Fruit fly (Drosophila melanogaster) whole organism, prepupa: ENCODE results near the gene PGRP-LE.

Experiments used
- CG11902 ChIP-seq: fragments of 200-800 bp; sonication (Bioruptor generic); optimal IDR thresholded peaks from 3 replicates; lab custom pipeline; 2016; ENCODE audit warnings: missing biosample characterization, missing genetic modification characterization
- CG6854 ChIP-seq: fragments of 200-800 bp; sonication (Bioruptor generic); optimal IDR thresholded peaks from 2 replicates; lab custom pipeline; 2017; ENCODE audit warnings: missing biosample characterization, mild to moderate bottlenecking, missing genetic modification characterization
- CG7368 ChIP-seq: fragments of 200-800 bp; sonication (Bioruptor generic); optimal IDR thresholded peaks from 3 replicates; lab custom pipeline; 2016; ENCODE audit warnings: missing biosample characterization, missing genetic modification characterization

Gene PGRP-LE

dm6 chrX:15756018-15756417 lies 47.7 kb downstream of the PGRP-LE start, which contains the start of gene CG8260:
TSS of gene CG8260 (plus strand) at chrX:15756318.
- no peak for TF ChIP-seq CG6854
- no peak for TF ChIP-seq CG7368
- no peak for TF ChIP-seq CG11902
